Fruit fly (Drosophila melanogaster): ENCODE measurements around the gene CG13058.

The CG13058 gene

dm6 chr3L:16339463-16339862 lies 10.8 kb downstream of the CG13058 start (continued):
- TF ChIP-seq CG34422 (GFP tag; IDR thresholded peaks at IDR 0.05) (no peak), bigmax (GFP tag; optimal IDR thresholded peaks at IDR 0.05) (no peak), CG6689 (GFP tag; IDR thresholded peaks at IDR 0.05) (0 out of 2 replicates have a peak, but pooled peaks have one; percentile 17), trem (tag; optimal IDR thresholded peaks at IDR 0.05) (no peak)

- TF ChIP-seq CG7372 (GFP tag; IDR thresholded peaks at IDR 0.05), result no peak
- peak; percentile 16 for TF ChIP-seq oc (tag; optimal IDR thresholded peaks at IDR 0.05)
- peak; percentile 98 for TF ChIP-seq Blimp-1 (GFP tag; optimal IDR thresholded peaks at IDR 0.05)
Observed at dm6 chr3L:16339873-16340272, 11.2 kb downstream of the CG13058 start.

dm6 chr3L:16346023-16346422 lies 17.4 kb downstream of the CG13058 start, which contains the start of gene CG33257:
CG33257 (plus strand) TSS chr3L:16346323.
- TF ChIP-seq sc (optimal IDR thresholded peaks at IDR 0.05), result no peak
- TF ChIP-seq sc (GFP tag; optimal IDR thresholded peaks at IDR 0.05), result no peak
- TF ChIP-seq CG13775 (GFP tag; optimal IDR thresholded peaks at IDR 0.05), result no peak
- no peak for TF ChIP-seq sim (GFP tag; IDR thresholded peaks at IDR 0.05)
- TF ChIP-seq Hr3 (GFP tag; optimal IDR thresholded peaks at IDR 0.05), result no peak
- TF ChIP-seq Xrp1 (GFP tag; IDR thresholded peaks at IDR 0.05), result no peak
- TF ChIP-seq h (optimal IDR thresholded peaks at IDR 0.05), result no peak
- TF ChIP-seq CG17612 (GFP tag; IDR thresholded peaks at IDR 0.05), result no peak
- no peak for TF ChIP-seq D (optimal IDR thresholded peaks at IDR 0.05)
- no peak for TF ChIP-seq D (GFP tag; optimal IDR thresholded peaks at IDR 0.05)
- no peak for TF ChIP-seq Myb (GFP tag; optimal IDR thresholded peaks at IDR 0.05)
- TF ChIP-seq Stat92E (GFP tag; optimal IDR thresholded peaks at IDR 0.05), result no peak
- no peak for TF ChIP-seq ssp (GFP tag; IDR thresholded peaks at IDR 0.05)
- TF ChIP-seq Poxn (GFP tag; IDR thresholded peaks at IDR 0.05), result no peak
- TF ChIP-seq PHDP (tag; optimal IDR thresholded peaks at IDR 0.05), result no peak
- no peak for TF ChIP-seq CG12236 (GFP tag; optimal IDR thresholded peaks at IDR 0.05)
- TF ChIP-seq lbe (GFP tag; optimal IDR thresholded peaks at IDR 0.05), result no peak
- TF ChIP-seq HLH3B (GFP tag; IDR thresholded peaks at IDR 0.05), result no peak
- TF ChIP-seq CG1603 (tag; optimal IDR thresholded peaks at IDR 0.05), result no peak

- TF ChIP-seq Dll (GFP tag; IDR thresholded peaks at IDR 0.05; ENCODE audit: partially characterized antibody), result peak; percentile 53; the same call in 1 of the 4 replicates
- TF ChIP-seq bbx (GFP tag; IDR thresholded peaks at IDR 0.05; ENCODE audit: partially characterized antibody), result peak; percentile 19; the same call in 1 of the 2 replicates
- TF ChIP-seq CG9215 (GFP tag; IDR thresholded peaks at IDR 0.05), result peak; percentile 90
- peak in 1 of 2 experiments; percentile 85 for TF ChIP-seq Pdp1 (GFP tag; optimal IDR thresholded peaks at IDR 0.05)
- TF ChIP-seq stwl (tag; optimal IDR thresholded peaks at IDR 0.05), result peak; percentile 55
- TF ChIP-seq Med (GFP tag), result peak; percentile 39
- peak; percentile 89 for TF ChIP-seq Myb (GFP tag; optimal IDR thresholded peaks at IDR 0.05)
- TF ChIP-seq Dp (GFP tag; optimal IDR thresholded peaks at IDR 0.05), result peak; percentile 66
- TF ChIP-seq Jarid2 (GFP tag; optimal IDR thresholded peaks at IDR 0.05), result no peak
- peak; percentile 63 for TF ChIP-seq trem (tag; optimal IDR thresholded peaks at IDR 0.05)
- peak; percentile 36 for TF ChIP-seq CG13287 (GFP tag; IDR thresholded peaks at IDR 0.05; ENCODE audit: partially characterized antibody)
- TF ChIP-seq MESR4 (GFP tag; optimal IDR thresholded peaks at IDR 0.05), result peak; percentile 81
- TF ChIP-seq zfh1 (GFP tag; IDR thresholded peaks at IDR 0.05), result no peak
- no peak for TF ChIP-seq HHEX (GFP tag; optimal IDR thresholded peaks at IDR 0.05)
- TF ChIP-seq E2f2 (GFP tag; IDR thresholded peaks at IDR 0.05), result peak; percentile 66
- peak; percentile 31 to 87 for TF ChIP-seq crp (GFP tag; optimal IDR thresholded peaks at IDR 0.05)
- TF ChIP-seq MBD-R2 (GFP tag; IDR thresholded peaks at IDR 0.05), result peak; percentile 74
- TF ChIP-seq CG7963 (GFP tag; IDR thresholded peaks at IDR 0.05; ENCODE audit: partially characterized antibody), result no peak
- no peak for TF ChIP-seq Nf-YB (GFP tag; optimal IDR thresholded peaks at IDR 0.05)
- no peak for TF ChIP-seq eve (GFP tag; optimal IDR thresholded peaks at IDR 0.05)
- no peak for TF ChIP-seq CG31365 (tag; optimal IDR thresholded peaks at IDR 0.05)
- no peak for TF ChIP-seq hkb (optimal IDR thresholded peaks at IDR 0.05)
- TF ChIP-seq hkb (GFP tag; IDR thresholded peaks at IDR 0.05), result no peak
- TF ChIP-seq YL-1 (GFP tag; optimal IDR thresholded peaks at IDR 0.05), result peak; percentile 51
Observed at dm6 chr3L:16347914-16348313, 19.3 kb downstream of the CG13058 start, which contains the start of gene mRpS34. mRpS34 (plus strand) TSS chr3L:16348074.

Measured in whole organism, embryonic.